Worm (Caenorhabditis elegans) whole organism, L4 larva: Measurements from ENCODE around the gene Y57A10A.4.
A peak's percentile ranks its signal among the peaks of the same experiment; 100 is the strongest.

Experiments
- D1046.2 ChIP-seq: fragments of 200-800 bp; sonication (Bioruptor generic); IDR thresholded peaks from 2 replicates; pipeline ENCODE4 v1.3.6; 2022; ENCODE audit warnings: missing genetic modification characterization, missing compliant biosample characterization
- F26F4.8 ChIP-seq: fragments of 200-800 bp; sonication (Bioruptor generic); conservative IDR thresholded peaks from 2 replicates; pipeline ENCODE4 v1.3.6; 2022; ENCODE audit warnings: missing genetic modification characterization, missing compliant biosample characterization
- F44E2.7 ChIP-seq: fragments of 200-800 bp; sonication (Bioruptor generic); IDR thresholded peaks from 2 replicates; pipeline ENCODE4 v2.1.2; 2022; ENCODE audit warnings: missing genetic modification characterization, missing compliant biosample characterization
- T26A8.4 ChIP-seq: fragments of 200-800 bp; sonication (Bioruptor generic); IDR thresholded peaks from 2 replicates; pipeline ENCODE4 v1.3.6; 2022; ENCODE audit warnings: missing genetic modification characterization, missing compliant biosample characterization
- Y48G9A.11 ChIP-seq: fragments of 200-800 bp; sonication (Bioruptor generic); IDR thresholded peaks from 2 replicates; pipeline ENCODE4 v1.3.6; 2022; ENCODE audit warnings: missing genetic modification reagents, missing genetic modification characterization, missing compliant biosample characterization
- ZK546.5 ChIP-seq, 2 experiments: sonication (generic microtip); optimal IDR thresholded peaks; 2 replicates each; lab custom pipeline; 2017; ENCODE audit warnings: missing biosample characterization in 2 of 2, missing genetic modification characterization in 2 of 2
- aha-1 ChIP-seq: fragments of 150-350 bp; peaks from one replicate; lab custom pipeline; 2014; ENCODE audit warnings: missing biosample characterization, missing genetic modification characterization
- ama-1 ChIP-seq: fragments of 150-350 bp; optimal IDR thresholded peaks from 2 replicates; lab custom pipeline; 2014; ENCODE audit warnings: inconsistent platforms, mixed read lengths
- ceh-28 ChIP-seq: fragments of 150-350 bp; optimal IDR thresholded peaks from 2 replicates; lab custom pipeline; 2014; ENCODE audit warnings: missing biosample characterization, missing genetic modification reagents, missing genetic modification characterization
- ceh-32 ChIP-seq: sonication (generic microtip); optimal IDR thresholded peaks from 2 replicates; lab custom pipeline; 2016; ENCODE audit warnings: mild to moderate bottlenecking, missing genetic modification characterization, missing compliant biosample characterization; ENCODE audit not compliant: poor library complexity
- ceh-44 ChIP-seq: fragments of 200-800 bp; sonication (Bioruptor generic); IDR thresholded peaks from 2 replicates; pipeline ENCODE4 v1.3.6; 2022; ENCODE audit warnings: missing genetic modification reagents, missing genetic modification characterization, missing compliant biosample characterization
- daf-12 ChIP-seq: fragments of 150-350 bp; optimal IDR thresholded peaks from 2 replicates; lab custom pipeline; 2014; ENCODE audit warnings: missing biosample characterization, missing genetic modification reagents, missing genetic modification characterization
- dmd-9 ChIP-seq: fragments of 200-800 bp; sonication (Bioruptor generic); IDR thresholded peaks from 2 replicates; pipeline ENCODE4 v1.3.6; 2022; ENCODE audit warnings: missing genetic modification reagents, missing genetic modification characterization, missing compliant biosample characterization
- dpl-1 ChIP-seq: fragments of 150-350 bp; optimal IDR thresholded peaks from 2 replicates; lab custom pipeline; 2014; ENCODE audit warnings: missing biosample characterization, missing genetic modification reagents, missing genetic modification characterization
- dve-1 ChIP-seq: sonication (generic microtip); optimal IDR thresholded peaks from 2 replicates; lab custom pipeline; 2017; ENCODE audit warnings: antibody characterized with exemption, mild to moderate bottlenecking, missing genetic modification characterization, missing compliant biosample characterization; ENCODE audit not compliant: insufficient read depth
- fos-1 ChIP-seq: fragments of 150-350 bp; optimal IDR thresholded peaks from 2 replicates; lab custom pipeline; 2014; ENCODE audit warnings: missing biosample characterization, missing genetic modification characterization
- hlh-30 ChIP-seq: sonication (generic microtip); optimal IDR thresholded peaks from 2 replicates; lab custom pipeline; 2017; ENCODE audit warnings: antibody characterized with exemption, mild to moderate bottlenecking, missing genetic modification characterization, missing compliant biosample characterization; ENCODE audit not compliant: insufficient read depth
- jun-1 ChIP-seq: fragments of 150-350 bp; optimal IDR thresholded peaks from 2 replicates; lab custom pipeline; 2014; ENCODE audit warnings: missing biosample characterization, missing genetic modification reagents, missing genetic modification characterization
- lin-29 ChIP-seq: fragments of 200-800 bp; sonication (Bioruptor generic); IDR thresholded peaks from 2 replicates; pipeline ENCODE4 v1.3.6; 2022; ENCODE audit warnings: missing genetic modification reagents, missing genetic modification characterization, missing compliant biosample characterization
- lin-38 ChIP-seq: fragments of 200-800 bp; sonication (Bioruptor generic); IDR thresholded peaks from 2 replicates; pipeline ENCODE4 v1.3.6; 2022; ENCODE audit warnings: missing genetic modification reagents, missing genetic modification characterization, missing compliant biosample characterization
- madf-9 ChIP-seq: fragments of 200-800 bp; sonication (Bioruptor generic); conservative IDR thresholded peaks from 2 replicates; pipeline ENCODE4 v1.3.6; 2022; ENCODE audit warnings: missing genetic modification reagents, missing genetic modification characterization, missing compliant biosample characterization
- mdl-1 ChIP-seq, 2 experiments: fragments of 150-350 bp in 1 of 2; sonication (generic microtip) in 1 of 2; optimal IDR thresholded peaks; 2 replicates each; lab custom pipeline; 2014 to 2017; ENCODE audit warnings: missing biosample characterization in 2 of 2, missing genetic modification characterization in 2 of 2
- mxl-2 ChIP-seq: fragments of 200-800 bp; sonication (Bioruptor generic); conservative IDR thresholded peaks from 2 replicates; pipeline ENCODE4 v1.3.6; 2022; ENCODE audit warnings: missing genetic modification reagents, missing genetic modification characterization, missing compliant biosample characterization
- mxl-3 ChIP-seq: fragments of 200-800 bp; sonication (Bioruptor generic); optimal IDR thresholded peaks from 2 replicates; lab custom pipeline; 2018; ENCODE audit warnings: mild to moderate bottlenecking, missing genetic modification characterization, missing compliant biosample characterization
- nhr-102 ChIP-seq: sonication (generic microtip); optimal IDR thresholded peaks from 2 replicates; lab custom pipeline; 2016; ENCODE audit warnings: mild to moderate bottlenecking, missing genetic modification characterization, moderate library complexity, missing compliant biosample characterization
- nhr-6 ChIP-seq: fragments of 150-350 bp; optimal IDR thresholded peaks from 2 replicates; lab custom pipeline; 2014; ENCODE audit warnings: missing biosample characterization, missing genetic modification characterization
- pha-4 ChIP-seq, 2 experiments: fragments of 150-350 bp in 1 of 2; fragments of 200-800 bp in 1 of 2; sonication (Bioruptor generic) in 1 of 2; IDR thresholded peaks in 1 of 2; optimal IDR thresholded peaks in 1 of 2; 2 replicates each; pipeline versions ENCODE4 v1.3.6 to Lab custom; 2014 to 2022; ENCODE audit warnings: missing genetic modification characterization in 2 of 2, missing genetic modification reagents in 2 of 2, missing biosample characterization in 1 of 2, missing compliant biosample characterization in 1 of 2
- rbr-2 ChIP-seq: sonication (generic microtip); optimal IDR thresholded peaks from 2 replicates; lab custom pipeline; 2016; ENCODE audit warnings: missing genotype, missing genetic modification characterization, missing compliant biosample characterization
- set-16 ChIP-seq: fragments of 200-800 bp; sonication (Bioruptor generic); IDR thresholded peaks from 2 replicates; pipeline ENCODE4 v1.3.6; 2022; ENCODE audit warnings: missing genetic modification reagents, missing genetic modification characterization, missing compliant biosample characterization
- tra-1 ChIP-seq: fragments of 200-800 bp; sonication (Bioruptor generic); IDR thresholded peaks from 2 replicates; pipeline ENCODE4 v1.3.6; 2022; ENCODE audit warnings: missing genetic modification reagents, missing genetic modification characterization, missing compliant biosample characterization
- unc-62 ChIP-seq, 3 experiments: fragments of 150-350 bp in 1 of 3; sonication (generic microtip); optimal IDR thresholded peaks in 2 of 3; peaks in 1 of 3; 1 replicate in 1 of 3; 2 replicates in 2 of 3; lab custom pipeline; 2014 to 2017; ENCODE audit warnings: missing biosample characterization in 3 of 3, missing genetic modification characterization in 3 of 3, missing genetic modification reagents in 3 of 3, missing genotype in 1 of 3
- zfp-3 ChIP-seq: fragments of 200-800 bp; sonication (Bioruptor generic); conservative IDR thresholded peaks from 2 replicates; pipeline ENCODE4 v1.3.6; 2022; ENCODE audit warnings: missing genetic modification reagents, missing genetic modification characterization, missing compliant biosample characterization
- zip-11 ChIP-seq: fragments of 200-800 bp; sonication (Bioruptor generic); IDR thresholded peaks from 2 replicates; pipeline ENCODE4 v1.3.6; 2022; ENCODE audit warnings: missing genetic modification characterization, missing compliant biosample characterization

The Y57A10A.4 gene

ce11 chrII:12110997-12111396 is 40.7 kb upstream of the Y57A10A.4 start:
- TF ChIP-seq ceh-28 (tag; lab: Kevin White, UChicago) (no peak), tra-1 (GFP tag; lab: Robert Waterston, UW) (0 out of 2 replicates have a peak, but pooled peaks have one; percentile 48), pha-4 (GFP tag; IDR thresholded peaks at IDR 0.05; lab: Robert Waterston, UW) (no peak), pha-4 (tag; optimal IDR thresholded peaks at IDR 0.05; lab: Kevin White, UChicago) (no peak), set-16 (GFP tag; lab: Robert Waterston, UW) (0 out of 2 replicates have a peak, but pooled peaks have one; percentile 25), ceh-32 (tag; lab: Kevin White, UChicago) (no peak), dmd-9 (GFP tag; lab: Robert Waterston, UW) (no peak), mdl-1 (tag; optimal IDR thresholded peaks at IDR 0.05; lab: Kevin White, UChicago) (no peak), aha-1 (tag; lab: Kevin White, UChicago) (peak; percentile 18), Y48G9A.11 (GFP tag; lab: Robert Waterston, UW) (no peak), zip-11 (GFP tag; lab: Robert Waterston, UW) (no peak), nhr-6 (tag; lab: Kevin White, UChicago) (no peak), hlh-30 (tag; lab: Kevin White, UChicago) (no peak), dve-1 (tag; lab: Kevin White, UChicago) (no peak), D1046.2 (GFP tag; lab: Robert Waterston, UW) (no peak), mxl-2 (GFP tag; lab: Robert Waterston, UW) (no peak), rbr-2 (tag; lab: Kevin White, UChicago) (no peak), madf-9 (no peak)

- peak; percentile 54 for TF ChIP-seq lin-38 (GFP tag; lab: Robert Waterston, UW)
- TF ChIP-seq aha-1 (tag; lab: Kevin White, UChicago): peak; percentile 88
- TF ChIP-seq F26F4.8: 0 out of 2 replicates have a peak, but pooled peaks have one; percentile 69
- TF ChIP-seq Y48G9A.11 (GFP tag; lab: Robert Waterston, UW): peak; percentile 49; the same call in 1 of the 2 replicates
- 0 out of 2 replicates have a peak, but pooled peaks have one; percentile 41 for TF ChIP-seq ceh-44
Observed at ce11 chrII:12122694-12123093, 29.0 kb upstream of the Y57A10A.4 start.

ce11 chrII:12130393-12130792 is 21.3 kb upstream of the Y57A10A.4 start:
- no peak for TF ChIP-seq zfp-3
- TF ChIP-seq ama-1 (lab: Kevin White, UChicago): no peak
- no peak for TF ChIP-seq mxl-2 (GFP tag; lab: Robert Waterston, UW)
- TF ChIP-seq Y48G9A.11 (GFP tag; lab: Robert Waterston, UW): no peak
- TF ChIP-seq daf-12 (tag; lab: Kevin White, UChicago): no peak
- TF ChIP-seq ZK546.5 (tag; optimal IDR thresholded peaks at IDR 0.05; lab: Kevin White, UChicago): no peak
- no peak for TF ChIP-seq dpl-1 (GFP tag; lab: Kevin White, UChicago)
- no peak for TF ChIP-seq nhr-102 (tag; lab: Kevin White, UChicago)
- no peak for TF ChIP-seq mxl-3 (GFP tag; lab: Kevin White, UChicago)
- TF ChIP-seq madf-9: no peak
- no peak for TF ChIP-seq F44E2.7
- TF ChIP-seq rbr-2 (tag; lab: Kevin White, UChicago): no peak

- no peak for TF ChIP-seq fos-1 (tag; lab: Kevin White, UChicago)
- no peak for TF ChIP-seq daf-12 (tag; lab: Kevin White, UChicago)
- no peak for TF ChIP-seq jun-1 (tag; lab: Kevin White, UChicago)
- TF ChIP-seq mxl-3 (GFP tag; lab: Kevin White, UChicago): no peak
Observed at ce11 chrII:12130868-12131267, 20.9 kb upstream of the Y57A10A.4 start, which contains the start of gene set-24. TSS of gene set-24 (minus strand) at chrII:12130968.

DNA sequence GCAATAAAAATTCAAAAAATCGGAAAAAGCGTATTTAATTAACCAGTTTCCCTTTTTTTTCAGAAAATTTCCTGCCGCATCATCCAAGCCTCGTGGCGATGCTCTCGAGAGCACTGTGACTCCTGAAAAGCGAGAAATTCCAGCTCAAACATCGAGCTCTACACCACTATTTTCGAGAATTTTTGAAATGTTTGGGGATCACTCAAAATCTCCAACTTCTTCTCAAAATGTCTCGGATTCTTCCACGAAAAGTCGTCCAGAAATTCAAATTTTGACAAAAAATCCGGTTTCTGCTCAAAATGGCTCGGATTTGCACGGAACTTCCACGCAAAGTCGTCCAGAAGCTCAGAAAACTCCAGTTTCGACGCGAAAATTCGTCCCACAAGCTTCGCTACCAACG is 13.8 kb upstream of the Y57A10A.4 start:
- TF ChIP-seq T26A8.4 (GFP tag; lab: Robert Waterston, UW) (no peak), unc-62 (GFP tag; optimal IDR thresholded peaks at IDR 0.05 in 1 of 2; lab: Kevin White, UChicago) (peak in 1 of 2 experiments; percentile 93), unc-62 (tag; optimal IDR thresholded peaks at IDR 0.05; lab: Kevin White, UChicago) (no peak), set-16 (GFP tag; lab: Robert Waterston, UW) (no peak), lin-29 (GFP tag; lab: Robert Waterston, UW) (no peak)
